Fruit fly (Drosophila melanogaster) whole organism, pupa: ENCODE results near the gene eIF4E5.

ENCODE experiments used
- CG10348 ChIP-seq: fragments of 200-800 bp; sonication (Bioruptor generic); IDR thresholded peaks from 2 replicates; pipeline ENCODE4 v1.3.6; 2022; ENCODE audit warnings: missing biosample characterization, missing genetic modification characterization
- CG12605 ChIP-seq: fragments of 200-800 bp; sonication (Bioruptor generic); IDR thresholded peaks from 2 replicates; pipeline ENCODE4 v1.3.6; 2022; ENCODE audit warnings: missing biosample characterization, missing genetic modification characterization
- CG13204 ChIP-seq: fragments of 200-800 bp; sonication (Bioruptor generic); optimal IDR thresholded peaks from 2 replicates; lab custom pipeline; 2018; ENCODE audit warnings: missing biosample characterization, mild to moderate bottlenecking, missing genetic modification characterization, moderate library complexity
- CG14655 ChIP-seq: fragments of 200-800 bp; sonication (Bioruptor generic); optimal IDR thresholded peaks from 3 replicates; lab custom pipeline; 2017; ENCODE audit warnings: mild to moderate bottlenecking, missing biosample characterization, missing genetic modification reagents, missing genetic modification characterization
- CG15710 ChIP-seq: fragments of 200-800 bp; sonication (Bioruptor generic); optimal IDR thresholded peaks from 2 replicates; lab custom pipeline; 2018; ENCODE audit warnings: missing biosample characterization, mild to moderate bottlenecking, missing genetic modification characterization, moderate library complexity
- CG17806 ChIP-seq: fragments of 200-800 bp; sonication (Bioruptor generic); optimal IDR thresholded peaks from 2 replicates; lab custom pipeline; 2018; ENCODE audit warnings: missing biosample characterization, mild to moderate bottlenecking, missing genetic modification characterization, moderate library complexity
- CG32121 ChIP-seq: fragments of 200-800 bp; sonication (Bioruptor generic); IDR thresholded peaks from 2 replicates; pipeline ENCODE4 v1.3.6; 2022; ENCODE audit warnings: missing biosample characterization, missing genetic modification characterization
- CG34367 ChIP-seq: fragments of 200-800 bp; sonication (Bioruptor generic); optimal IDR thresholded peaks from 2 replicates; lab custom pipeline; 2018; ENCODE audit warnings: missing biosample characterization, mild to moderate bottlenecking, missing genetic modification characterization
- CG4496 ChIP-seq: fragments of 200-800 bp; sonication (Bioruptor generic); IDR thresholded peaks from 3 replicates; pipeline ENCODE4 v1.3.6; 2022; ENCODE audit warnings: missing biosample characterization, missing genetic modification characterization
- CG8159 ChIP-seq: fragments of 200-800 bp; sonication (Bioruptor generic); optimal IDR thresholded peaks from 3 replicates; lab custom pipeline; 2018; ENCODE audit warnings: missing biosample characterization, mild to moderate bottlenecking, missing genetic modification characterization, moderate library complexity
- CG8301 ChIP-seq: fragments of 200-800 bp; sonication (Bioruptor generic); optimal IDR thresholded peaks from 2 replicates; lab custom pipeline; 2018; ENCODE audit warnings: missing biosample characterization, mild to moderate bottlenecking, missing genetic modification characterization
- CG9948 ChIP-seq: fragments of 200-800 bp; sonication (Bioruptor generic); optimal IDR thresholded peaks from 2 replicates; lab custom pipeline; 2018; ENCODE audit warnings: missing biosample characterization, mild to moderate bottlenecking, missing genetic modification characterization, moderate library complexity
- D1 ChIP-seq: fragments of 200-800 bp; sonication (Bioruptor generic); optimal IDR thresholded peaks from 2 replicates; lab custom pipeline; 2018; ENCODE audit warnings: missing biosample characterization, mild to moderate bottlenecking, missing genetic modification characterization, moderate library complexity
- EcR ChIP-seq: fragments of 200-800 bp; sonication (Bioruptor generic); optimal IDR thresholded peaks from 3 replicates; lab custom pipeline; 2019; ENCODE audit warnings: missing biosample characterization, missing genetic modification characterization, mild to moderate bottlenecking, moderate library complexity, missing genetic modification reagents
- Ets98B ChIP-seq: fragments of 200-800 bp; sonication (Bioruptor generic); IDR thresholded peaks from 2 replicates; pipeline ENCODE4 v1.3.6; 2022; ENCODE audit warnings: missing biosample characterization, missing genetic modification characterization
- Pif1A ChIP-seq: fragments of 200-800 bp; sonication (Bioruptor generic); optimal IDR thresholded peaks from 3 replicates; lab custom pipeline; 2016; ENCODE audit warnings: missing biosample characterization, missing genetic modification characterization
- Pif1B ChIP-seq: fragments of 200-800 bp; sonication (Bioruptor generic); optimal IDR thresholded peaks from 3 replicates; lab custom pipeline; 2016; ENCODE audit warnings: missing biosample characterization, missing genetic modification characterization
- Snoo ChIP-seq: fragments of 200-800 bp; sonication (Bioruptor generic); optimal IDR thresholded peaks from 3 replicates; lab custom pipeline; 2017; ENCODE audit warnings: missing biosample characterization, mild to moderate bottlenecking, missing genetic modification characterization, inconsistent platforms
- fd96Ca ChIP-seq: fragments of 200-800 bp; sonication (Bioruptor generic); IDR thresholded peaks from 3 replicates; pipeline ENCODE4 v1.3.6; 2022; ENCODE audit warnings: missing biosample characterization, missing genetic modification characterization
- gl ChIP-seq: fragments of 200-800 bp; sonication (Bioruptor generic); optimal IDR thresholded peaks from 2 replicates; lab custom pipeline; 2018; ENCODE audit warnings: missing biosample characterization, mild to moderate bottlenecking, missing genetic modification characterization
- rn ChIP-seq: fragments of 200-800 bp; sonication (Bioruptor generic); IDR thresholded peaks from 2 replicates; pipeline ENCODE4 v1.3.6; 2022; ENCODE audit warnings: missing biosample characterization, missing genetic modification characterization

Gene eIF4E5

dm6 chr3L:7938638-7939037 is 44.0 kb downstream of the eIF4E5 start:
- TF ChIP-seq CG32121 (no peak), Pif1A (GFP tag; lab: Kevin White, UChicago) (no peak), CG17806 (tag; lab: Kevin White, UChicago) (no peak), CG13204 (GFP tag; lab: Kevin White, UChicago) (no peak), CG4496 (GFP tag; lab: Robert Waterston, UW) (no peak), CG9948 (tag; lab: Kevin White, UChicago) (no peak), Ets98B (GFP tag; lab: Robert Waterston, UW) (no peak), CG15710 (tag; lab: Kevin White, UChicago) (no peak), CG10348 (no peak), CG8159 (no peak), Pif1B (GFP tag; lab: Kevin White, UChicago) (no peak), CG34367 (tag; lab: Kevin White, UChicago) (no peak), gl (tag; lab: Kevin White, UChicago) (no peak), CG14655 (GFP tag; lab: Kevin White, UChicago) (no peak), rn (GFP tag; lab: Robert Waterston, UW) (no peak), CG8301 (tag; lab: Kevin White, UChicago) (no peak), Snoo (tag; lab: Kevin White, UChicago) (no peak), CG12605 (GFP tag; lab: Robert Waterston, UW) (no peak)

- TF ChIP-seq CG13204 (GFP tag; lab: Kevin White, UChicago) (no peak), Ets98B (GFP tag; lab: Robert Waterston, UW) (no peak), gl (tag; lab: Kevin White, UChicago) (no peak), CG17806 (tag; lab: Kevin White, UChicago) (no peak), CG14655 (GFP tag; lab: Kevin White, UChicago) (no peak), Pif1A (GFP tag; lab: Kevin White, UChicago) (no peak), CG32121 (no peak), CG8159 (no peak)
These were observed 46.0 kb downstream of the eIF4E5 start for dm6 chr3L:7940558-7941238.

dm6 chr3L:7941514-7941913 is 46.8 kb downstream of the eIF4E5 start:
- TF ChIP-seq CG14655 (GFP tag; lab: Kevin White, UChicago) (no peak), CG15710 (tag; lab: Kevin White, UChicago) (no peak), CG17806 (tag; lab: Kevin White, UChicago) (no peak), CG10348 (no peak), Snoo (tag; lab: Kevin White, UChicago) (no peak), Ets98B (GFP tag; lab: Robert Waterston, UW) (no peak), rn (GFP tag; lab: Robert Waterston, UW) (no peak), CG8301 (tag; lab: Kevin White, UChicago) (no peak), D1 (tag; lab: Kevin White, UChicago) (no peak), CG9948 (tag; lab: Kevin White, UChicago) (no peak), gl (tag; lab: Kevin White, UChicago) (no peak), Pif1B (GFP tag; lab: Kevin White, UChicago) (no peak), CG32121 (no peak), CG12605 (GFP tag; lab: Robert Waterston, UW) (no peak), CG13204 (GFP tag; lab: Kevin White, UChicago) (no peak), fd96Ca (GFP tag; lab: Robert Waterston, UW) (no peak), Pif1A (GFP tag; lab: Kevin White, UChicago) (no peak)

- TF ChIP-seq Ets98B (GFP tag; lab: Robert Waterston, UW) = no peak
- TF ChIP-seq CG9948 (tag; lab: Kevin White, UChicago) = no peak
- TF ChIP-seq CG13204 (GFP tag; lab: Kevin White, UChicago) = no peak
- no peak for TF ChIP-seq CG12605 (GFP tag; lab: Robert Waterston, UW)
- TF ChIP-seq CG17806 (tag; lab: Kevin White, UChicago) = no peak
- no peak for TF ChIP-seq CG8301 (tag; lab: Kevin White, UChicago)
- TF ChIP-seq Pif1B (GFP tag; lab: Kevin White, UChicago) = no peak
- no peak for TF ChIP-seq gl (tag; lab: Kevin White, UChicago)
- TF ChIP-seq D1 (tag; lab: Kevin White, UChicago) = no peak
- no peak for TF ChIP-seq Snoo (tag; lab: Kevin White, UChicago)
- no peak for TF ChIP-seq rn (GFP tag; lab: Robert Waterston, UW)
- no peak for TF ChIP-seq CG10348
- no peak for TF ChIP-seq CG8159
- TF ChIP-seq CG14655 (GFP tag; lab: Kevin White, UChicago) = no peak
- TF ChIP-seq fd96Ca (GFP tag; lab: Robert Waterston, UW) = no peak
- TF ChIP-seq Pif1A (GFP tag; lab: Kevin White, UChicago) = no peak
- no peak for TF ChIP-seq EcR
- TF ChIP-seq, all 21 proteins: peak for 0
These were observed 47.8 kb downstream of the eIF4E5 start for dm6 chr3L:7942403-7942952.

- TF ChIP-seq CG12605 (GFP tag; lab: Robert Waterston, UW) (no peak), Snoo (tag; lab: Kevin White, UChicago) (no peak), CG15710 (tag; lab: Kevin White, UChicago) (no peak), CG13204 (GFP tag; lab: Kevin White, UChicago) (no peak), EcR (no peak), CG17806 (tag; lab: Kevin White, UChicago) (no peak), rn (GFP tag; lab: Robert Waterston, UW) (no peak), CG32121 (no peak), gl (tag; lab: Kevin White, UChicago) (no peak), CG8301 (tag; lab: Kevin White, UChicago) (no peak), CG14655 (GFP tag; lab: Kevin White, UChicago) (no peak), Ets98B (GFP tag; lab: Robert Waterston, UW) (no peak), CG4496 (GFP tag; lab: Robert Waterston, UW) (no peak), CG9948 (tag; lab: Kevin White, UChicago) (no peak), CG10348 (no peak), Pif1A (GFP tag; lab: Kevin White, UChicago) (no peak), CG8159 (no peak), CG34367 (tag; lab: Kevin White, UChicago) (no peak), D1 (tag; lab: Kevin White, UChicago) (no peak), fd96Ca (GFP tag; lab: Robert Waterston, UW) (no peak)
These were observed 48.4 kb downstream of the eIF4E5 start for dm6 chr3L:7943046-7943445.
